Worm (Caenorhabditis elegans): Measurements from ENCODE around the gene F40F12.9.

Gene F40F12.9

ce11 chrIII:9956123-9956522 lies 45.0 kb downstream of the F40F12.9 start, which contains the start of gene mog-1:
mog-1 (minus strand) TSS chrIII:9956215.
- TF ChIP-seq Y55F3AM.14 (GFP tag; optimal IDR thresholded peaks at IDR 0.05), result no peak
- no peak for TF ChIP-seq mab-5 (tag; optimal IDR thresholded peaks at IDR 0.05)
- no peak for TF ChIP-seq nhr-77 (tag; optimal IDR thresholded peaks at IDR 0.05)
- TF ChIP-seq ztf-11 (tag; optimal IDR thresholded peaks at IDR 0.05), result no peak
- TF ChIP-seq lin-39 (tag; optimal IDR thresholded peaks at IDR 0.05), result no peak
- peak; percentile 5 for TF ChIP-seq fos-1 (tag; optimal IDR thresholded peaks at IDR 0.05)
- no peak for TF ChIP-seq mdl-1 (tag; optimal IDR thresholded peaks at IDR 0.05)
- no peak for TF ChIP-seq nhr-11 (tag; optimal IDR thresholded peaks at IDR 0.05)
- TF ChIP-seq nhr-23 (tag; optimal IDR thresholded peaks at IDR 0.05), result no peak
- peak; percentile 66 for TF ChIP-seq C34F6.9 (tag; optimal IDR thresholded peaks at IDR 0.05)
- peak in 1 of 2 experiments; percentile 34 for TF ChIP-seq lsy-2 (tag; optimal IDR thresholded peaks at IDR 0.05)
- TF ChIP-seq mbf-1 (tag; optimal IDR thresholded peaks at IDR 0.05), result no peak
- TF ChIP-seq egl-27 (tag; optimal IDR thresholded peaks at IDR 0.05), result no peak
- TF ChIP-seq unc-55 (GFP tag; optimal IDR thresholded peaks at IDR 0.05), result peak; percentile 60
- TF ChIP-seq skn-1 (tag; optimal IDR thresholded peaks at IDR 0.05), result no peak

- no peak for TF ChIP-seq nhr-237 (tag; optimal IDR thresholded peaks at IDR 0.05)
- peak; percentile 1 for TF ChIP-seq sma-3 (GFP tag; optimal IDR thresholded peaks at IDR 0.05)
- no peak for TF ChIP-seq mdl-1 (tag; optimal IDR thresholded peaks at IDR 0.05)
- no peak for TF ChIP-seq unc-55 (GFP tag; optimal IDR thresholded peaks at IDR 0.05)
- TF ChIP-seq nhr-129 (tag; optimal IDR thresholded peaks at IDR 0.05), result peak; percentile 8
- TF ChIP-seq ceh-82 (tag; optimal IDR thresholded peaks at IDR 0.05), result no peak
- TF ChIP-seq ceh-16 (tag; optimal IDR thresholded peaks at IDR 0.05), result no peak
- no peak for TF ChIP-seq sma-9 (GFP tag; optimal IDR thresholded peaks at IDR 0.05)
- TF ChIP-seq sma-9 (tag; optimal IDR thresholded peaks at IDR 0.05), result no peak
- TF ChIP-seq alr-1 (tag; optimal IDR thresholded peaks at IDR 0.05), result no peak
- TF ChIP-seq R02D3.7 (tag; optimal IDR thresholded peaks at IDR 0.05), result no peak
- TF ChIP-seq ama-1 (optimal IDR thresholded peaks at IDR 0.05), result no peak
- TF ChIP-seq F13H6.1 (tag; optimal IDR thresholded peaks at IDR 0.05), result no peak
- no peak for TF ChIP-seq nhr-25 (tag; optimal IDR thresholded peaks at IDR 0.05)
- peak; percentile 99 for TF ChIP-seq fos-1 (tag; optimal IDR thresholded peaks at IDR 0.05)
- peak; percentile 3 for TF ChIP-seq crh-2 (tag; optimal IDR thresholded peaks at IDR 0.05)
Measured at ce11 chrIII:9956665-9957401, 45.7 kb downstream of the F40F12.9 start, which contains the start of gene alx-1. alx-1 (plus strand) TSS chrIII:9957351.

All from whole organism, L2 larva.